Worm (Caenorhabditis elegans): Measurements from ENCODE around the gene R11.4.

DNA sequence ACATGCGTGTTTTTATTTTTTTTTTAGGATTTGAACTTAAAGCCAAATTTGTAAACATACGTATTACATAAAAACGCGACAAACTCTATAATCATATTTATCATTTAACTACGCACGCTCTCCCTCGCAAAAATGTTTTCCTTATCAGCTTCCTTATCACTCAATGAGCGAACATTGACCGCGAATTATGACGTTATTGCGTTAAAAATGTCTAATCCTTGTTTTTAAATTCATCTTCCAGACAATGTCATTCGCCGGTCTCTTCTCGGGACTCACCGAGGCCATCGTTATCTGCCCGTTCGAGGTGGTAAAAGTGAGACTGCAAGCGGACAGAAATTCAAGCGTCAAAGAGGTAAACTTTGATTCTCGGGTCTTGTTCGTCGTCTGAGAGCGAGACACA is 17.8 kb downstream of the R11.4 start:
- TF ChIP-seq ztf-11 (tag; optimal IDR thresholded peaks at IDR 0.05) (no peak), nhr-237 (tag; optimal IDR thresholded peaks at IDR 0.05) (no peak), elt-3 (tag; optimal IDR thresholded peaks at IDR 0.05) (no peak), ham-2 (GFP tag; optimal IDR thresholded peaks at IDR 0.05) (no peak), unc-62 (GFP tag; optimal IDR thresholded peaks at IDR 0.05) (no peak), nhr-76 (tag; optimal IDR thresholded peaks at IDR 0.05) (no peak), unc-39 (tag; optimal IDR thresholded peaks at IDR 0.05) (no peak), mep-1 (tag; optimal IDR thresholded peaks at IDR 0.05) (no peak), lsy-2 (tag; optimal IDR thresholded peaks at IDR 0.05) (no peak), snpc-4 (tag; optimal IDR thresholded peaks at IDR 0.05) (no peak), drap-1 (GFP tag; optimal IDR thresholded peaks at IDR 0.05) (no peak)

Measured in whole organism, mixed stage, embryonic.